Worm (Caenorhabditis elegans): ENCODE results near the gene srx-1.

The srx-1 gene

ce11 chrV:8984783-8985182 is 18.7 kb upstream of the srx-1 start:
- no peak for TF ChIP-seq unc-39 (tag; optimal IDR thresholded peaks at IDR 0.05)
- TF ChIP-seq F13H6.1 (tag; optimal IDR thresholded peaks at IDR 0.05) = no peak
- no peak for TF ChIP-seq ztf-4 (tag; optimal IDR thresholded peaks at IDR 0.05)
- no peak for TF ChIP-seq lin-11 (tag; optimal IDR thresholded peaks at IDR 0.05)
- TF ChIP-seq ztf-1 (GFP tag; conservative IDR thresholded peaks at IDR 0.05) = no peak
- TF ChIP-seq mdl-1 (tag; optimal IDR thresholded peaks at IDR 0.05) = no peak
- no peak for TF ChIP-seq nhr-237 (tag; optimal IDR thresholded peaks at IDR 0.05)
- TF ChIP-seq dmd-4 (tag; optimal IDR thresholded peaks at IDR 0.05) = no peak
- TF ChIP-seq C34F6.9 (tag; optimal IDR thresholded peaks at IDR 0.05) = no peak
- TF ChIP-seq nhr-6 (tag; optimal IDR thresholded peaks at IDR 0.05) = no peak
- no peak for TF ChIP-seq elt-1 (tag; optimal IDR thresholded peaks at IDR 0.05)
- no peak for TF ChIP-seq elt-3 (tag; optimal IDR thresholded peaks at IDR 0.05)
- TF ChIP-seq lin-39 (tag; optimal IDR thresholded peaks at IDR 0.05) = no peak
- no peak for TF ChIP-seq fos-1 (tag; optimal IDR thresholded peaks at IDR 0.05)
- TF ChIP-seq sem-4 (tag; optimal IDR thresholded peaks at IDR 0.05) = no peak
- TF ChIP-seq nhr-23 (tag; optimal IDR thresholded peaks at IDR 0.05) = no peak
- TF ChIP-seq crh-2 (tag; optimal IDR thresholded peaks at IDR 0.05) = no peak

- no peak for TF ChIP-seq lin-39 (tag; optimal IDR thresholded peaks at IDR 0.05)
- no peak for TF ChIP-seq nhr-21 (tag; optimal IDR thresholded peaks at IDR 0.05)
- TF ChIP-seq mbf-1 (tag; optimal IDR thresholded peaks at IDR 0.05) = no peak
Observed at ce11 chrV:8985740-8986139, 17.7 kb upstream of the srx-1 start, which contains the start of gene str-85. str-85 (minus strand) TSS chrV:8985840.

DNA sequence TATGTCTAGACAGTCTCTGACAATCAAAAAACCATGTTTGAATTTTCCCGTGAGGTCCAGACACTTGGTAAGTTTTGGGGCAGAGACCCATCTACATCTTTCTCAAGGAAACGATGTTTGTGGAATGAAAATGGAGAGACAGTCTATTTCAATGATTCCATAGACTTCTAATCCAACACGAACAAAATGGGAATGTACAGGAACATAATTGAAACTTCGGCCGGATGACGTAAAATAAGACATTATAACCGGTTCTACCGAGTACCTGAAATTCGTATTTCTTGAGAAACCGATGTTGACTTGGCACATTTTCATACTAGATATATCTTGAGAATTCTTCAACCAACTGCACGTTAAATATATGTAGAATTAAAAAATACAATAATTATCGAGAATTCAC is 15.4 kb upstream of the srx-1 start, which contains the start of gene str-87:
TSS of gene str-87 (minus strand) at position 101 of the 400 bp plus-strand sequence.
- TF ChIP-seq ceh-82 (tag; optimal IDR thresholded peaks at IDR 0.05) = no peak
- no peak for TF ChIP-seq nhr-11 (tag; optimal IDR thresholded peaks at IDR 0.05)
- no peak for TF ChIP-seq C34F6.9 (tag; optimal IDR thresholded peaks at IDR 0.05)
- TF ChIP-seq crh-2 (tag; optimal IDR thresholded peaks at IDR 0.05) = no peak
- no peak for TF ChIP-seq R02D3.7 (tag; optimal IDR thresholded peaks at IDR 0.05)
- no peak for TF ChIP-seq nhr-12 (tag; optimal IDR thresholded peaks at IDR 0.05)
- TF ChIP-seq Y55F3AM.14 (GFP tag; optimal IDR thresholded peaks at IDR 0.05) = no peak
- TF ChIP-seq unc-55 (GFP tag; optimal IDR thresholded peaks at IDR 0.05) = no peak
- TF ChIP-seq ama-1 (optimal IDR thresholded peaks at IDR 0.05) = no peak
- no peak for TF ChIP-seq nhr-25 (tag; optimal IDR thresholded peaks at IDR 0.05)
- no peak for TF ChIP-seq blmp-1 (tag; optimal IDR thresholded peaks at IDR 0.05; ENCODE audit: insufficient read depth)
- TF ChIP-seq alr-1 (tag; optimal IDR thresholded peaks at IDR 0.05) = no peak
- no peak for TF ChIP-seq nhr-129 (tag; optimal IDR thresholded peaks at IDR 0.05)
- TF ChIP-seq unc-39 (tag; optimal IDR thresholded peaks at IDR 0.05) = no peak
- TF ChIP-seq elt-3 (tag; optimal IDR thresholded peaks at IDR 0.05) = no peak
- no peak for TF ChIP-seq nhr-10 (tag; optimal IDR thresholded peaks at IDR 0.05)
- TF ChIP-seq sma-3 (GFP tag; optimal IDR thresholded peaks at IDR 0.05) = no peak
- no peak for TF ChIP-seq unc-62 (GFP tag; optimal IDR thresholded peaks at IDR 0.05)
- no peak for TF ChIP-seq lin-11 (tag; optimal IDR thresholded peaks at IDR 0.05)

DNA sequence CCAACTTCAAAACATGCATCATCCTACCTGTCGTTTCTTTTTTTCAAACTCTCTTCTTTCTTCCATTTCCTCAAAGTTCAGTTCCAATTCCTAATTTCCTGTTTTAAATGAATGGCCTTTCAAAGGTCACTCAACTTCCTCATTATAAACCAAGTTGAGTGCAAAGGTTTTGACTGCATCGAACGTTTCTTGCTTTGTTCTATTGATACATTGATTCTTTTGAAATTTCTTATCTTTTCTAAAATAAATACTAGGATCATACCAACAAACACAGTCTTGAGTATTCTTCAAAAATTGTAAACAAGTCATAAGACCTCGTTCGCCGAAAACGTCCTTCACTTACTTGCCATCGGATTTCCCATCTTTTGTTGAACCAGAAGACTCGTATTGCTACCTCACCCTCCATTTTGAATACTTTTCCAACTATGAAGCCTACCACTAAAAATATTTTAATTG is 13.2 kb upstream of the srx-1 start, which contains the start of gene F59E11.7:
TSS of gene F59E11.7 (plus strand) at position 51 of the 456 bp plus-strand sequence.
- TF ChIP-seq sma-3 (GFP tag; optimal IDR thresholded peaks at IDR 0.05) = peak; percentile 11
- no peak for TF ChIP-seq sem-4 (tag; optimal IDR thresholded peaks at IDR 0.05)
- TF ChIP-seq alr-1 (tag; optimal IDR thresholded peaks at IDR 0.05) = no peak
- no peak for TF ChIP-seq R02D3.7 (tag; optimal IDR thresholded peaks at IDR 0.05)
- TF ChIP-seq nhr-25 (tag; optimal IDR thresholded peaks at IDR 0.05) = peak; percentile 77
- no peak for TF ChIP-seq unc-62 (GFP tag; optimal IDR thresholded peaks at IDR 0.05)

ce11 chrV:8991679-8992078 is 11.8 kb upstream of the srx-1 start, which contains the start of gene F59E11.6:
F59E11.6 (plus strand) TSS chrV:8991789.
- TF ChIP-seq dmd-4 (tag; optimal IDR thresholded peaks at IDR 0.05) (no peak), nhr-25 (tag; optimal IDR thresholded peaks at IDR 0.05) (no peak), egl-27 (tag; optimal IDR thresholded peaks at IDR 0.05) (no peak), ztf-1 (GFP tag; conservative IDR thresholded peaks at IDR 0.05) (no peak), lsy-2 (tag; optimal IDR thresholded peaks at IDR 0.05) (no peak), unc-39 (tag; optimal IDR thresholded peaks at IDR 0.05) (no peak), ama-1 (optimal IDR thresholded peaks at IDR 0.05) (no peak)

Data from whole organism, L2 larva.